Fruit fly (Drosophila melanogaster): Measurements from ENCODE around the gene CG32119.

Gene CG32119

dm6 chr3L:13227594-13228501 is 20.7 kb downstream of the CG32119 start (continued):
- TF ChIP-seq abd-A (tag; optimal IDR thresholded peaks at IDR 0.05), result peak; percentile 53
- peak; percentile 7 for TF ChIP-seq CG9437 (GFP tag; optimal IDR thresholded peaks at IDR 0.05)
- TF ChIP-seq Taf1 (GFP tag; IDR thresholded peaks at IDR 0.05), result no peak
- TF ChIP-seq Max (GFP tag; optimal IDR thresholded peaks at IDR 0.05), result no peak
- no peak for TF ChIP-seq NC2β (GFP tag; optimal IDR thresholded peaks at IDR 0.05)
- TF ChIP-seq pros (GFP tag; optimal IDR thresholded peaks at IDR 0.05), result no peak
- no peak for TF ChIP-seq CG15011 (GFP tag; optimal IDR thresholded peaks at IDR 0.05)
- TF ChIP-seq chinmo (GFP tag; IDR thresholded peaks at IDR 0.05; ENCODE audit: partially characterized antibody), result peak; percentile 80; the same call in 2 of the 4 replicates
- peak; percentile 10 for TF ChIP-seq Chrac-16 (GFP tag; optimal IDR thresholded peaks at IDR 0.05)
- no peak for TF ChIP-seq Hr78 (GFP tag; optimal IDR thresholded peaks at IDR 0.05)
- no peak for TF ChIP-seq Atf3 (GFP tag; optimal IDR thresholded peaks at IDR 0.05)
- TF ChIP-seq CG8924 (tag; optimal IDR thresholded peaks at IDR 0.05), result peak; percentile 1
- TF ChIP-seq CG6813 (GFP tag; optimal IDR thresholded peaks at IDR 0.05), result no peak
- TF ChIP-seq CG7556 (GFP tag; optimal IDR thresholded peaks at IDR 0.05), result no peak
- no peak for TF ChIP-seq wor (GFP tag; IDR thresholded peaks at IDR 0.05)
- TF ChIP-seq Camta (GFP tag; optimal IDR thresholded peaks at IDR 0.05), result no peak
- 0 out of 3 replicates have a peak, but pooled peaks have one; percentile 28 for TF ChIP-seq so (GFP tag; IDR thresholded peaks at IDR 0.05)
- 0 out of 2 replicates have a peak, but pooled peaks have one; percentile 18 for TF ChIP-seq sna (GFP tag; IDR thresholded peaks at IDR 0.05; ENCODE audit: partially characterized antibody)
- no peak for TF ChIP-seq CG11696 (GFP tag; IDR thresholded peaks at IDR 0.05)
- TF ChIP-seq CG10321 (GFP tag; IDR thresholded peaks at IDR 0.05), result no peak
- TF ChIP-seq eve (GFP tag; optimal IDR thresholded peaks at IDR 0.05), result peak in 1 of 2 experiments; percentile 84
- TF ChIP-seq Asciz (GFP tag; optimal IDR thresholded peaks at IDR 0.05), result no peak
- no peak for TF ChIP-seq ham (GFP tag; IDR thresholded peaks at IDR 0.05)
- no peak for TF ChIP-seq Hr39 (optimal IDR thresholded peaks at IDR 0.05)
- no peak for TF ChIP-seq CG10959 (GFP tag; IDR thresholded peaks at IDR 0.05)
- no peak for TF ChIP-seq CG4404 (GFP tag; IDR thresholded peaks at IDR 0.05)
- no peak for TF ChIP-seq CG7786 (GFP tag; optimal IDR thresholded peaks at IDR 0.05)
- TF ChIP-seq kni (GFP tag; optimal IDR thresholded peaks at IDR 0.05), result peak; percentile 90
- TF ChIP-seq Opbp (GFP tag; IDR thresholded peaks at IDR 0.05; ENCODE audit: partially characterized antibody), result peak; percentile 42; the same call in 1 of the 3 replicates
- no peak for TF ChIP-seq Dp (GFP tag; optimal IDR thresholded peaks at IDR 0.05)
- TF ChIP-seq dysf (GFP tag; IDR thresholded peaks at IDR 0.05), result no peak
- no peak for TF ChIP-seq aop (GFP tag; IDR thresholded peaks at IDR 0.05)
- no peak for TF ChIP-seq Bgb (GFP tag; IDR thresholded peaks at IDR 0.05; ENCODE audit: partially characterized antibody)
- TF ChIP-seq grn (GFP tag; optimal IDR thresholded peaks at IDR 0.05), result peak; percentile 59
- TF ChIP-seq Rfx (GFP tag; IDR thresholded peaks at IDR 0.05), result peak; percentile 24; the same call in 1 of the 2 replicates
- TF ChIP-seq dmrt99B (tag; optimal IDR thresholded peaks at IDR 0.05), result no peak
- TF ChIP-seq zen (tag; optimal IDR thresholded peaks at IDR 0.05), result peak; percentile 44
- TF ChIP-seq CG12769 (tag; optimal IDR thresholded peaks at IDR 0.05), result no peak
- no peak for TF ChIP-seq Meics (GFP tag; optimal IDR thresholded peaks at IDR 0.05)
- TF ChIP-seq CG13123 (GFP tag; optimal IDR thresholded peaks at IDR 0.05), result no peak
- peak; percentile 1 for TF ChIP-seq CG2712 (tag; optimal IDR thresholded peaks at IDR 0.05)
- no peak for TF ChIP-seq CG9215 (GFP tag; IDR thresholded peaks at IDR 0.05)
- TF ChIP-seq Spps (tag; optimal IDR thresholded peaks at IDR 0.05), result no peak
- no peak for TF ChIP-seq CG8388 (GFP tag; optimal IDR thresholded peaks at IDR 0.05)
- no peak for TF ChIP-seq NC2α (GFP tag; optimal IDR thresholded peaks at IDR 0.05)
- TF ChIP-seq sima (GFP tag; optimal IDR thresholded peaks at IDR 0.05), result no peak
- no peak for TF ChIP-seq CG5180 (GFP tag; optimal IDR thresholded peaks at IDR 0.05)
- no peak for TF ChIP-seq YL-1 (GFP tag; optimal IDR thresholded peaks at IDR 0.05)
- no peak for TF ChIP-seq zfh2 (GFP tag; optimal IDR thresholded peaks at IDR 0.05)

All from whole organism, embryonic.